Fruit fly (Drosophila melanogaster): ENCODE results near the gene TwdlD.

TwdlD gene

dm6 chr3R:26639503-26640075 is at the start of gene TwdlD:
Gene TwdlD, plus strand, starts transcription at chr3R:26640025.
- TF ChIP-seq CG12605 (GFP tag; IDR thresholded peaks at IDR 0.05) (no peak), CG15710 (tag; optimal IDR thresholded peaks at IDR 0.05) (no peak), gl (tag; optimal IDR thresholded peaks at IDR 0.05) (no peak), rn (GFP tag; IDR thresholded peaks at IDR 0.05) (no peak), D1 (tag; optimal IDR thresholded peaks at IDR 0.05) (no peak), CG8301 (tag; optimal IDR thresholded peaks at IDR 0.05) (no peak), CG9948 (tag; optimal IDR thresholded peaks at IDR 0.05) (no peak), CG13204 (GFP tag; optimal IDR thresholded peaks at IDR 0.05) (no peak), CG8159 (tag; optimal IDR thresholded peaks at IDR 0.05) (no peak)

- TF ChIP-seq Ets98B (GFP tag; IDR thresholded peaks at IDR 0.05) (no peak), CG8159 (tag; optimal IDR thresholded peaks at IDR 0.05) (no peak), CG34367 (tag; optimal IDR thresholded peaks at IDR 0.05) (no peak), fd96Ca (GFP tag; IDR thresholded peaks at IDR 0.05) (no peak), CG32121 (GFP tag; IDR thresholded peaks at IDR 0.05) (no peak), EcR (GFP tag; optimal IDR thresholded peaks at IDR 0.05) (no peak), CG13204 (GFP tag; optimal IDR thresholded peaks at IDR 0.05) (no peak), Pif1B (GFP tag; optimal IDR thresholded peaks at IDR 0.05) (no peak), gl (tag; optimal IDR thresholded peaks at IDR 0.05) (no peak), CG12605 (GFP tag; IDR thresholded peaks at IDR 0.05) (no peak), CG10348 (GFP tag; IDR thresholded peaks at IDR 0.05) (no peak), CG8301 (tag; optimal IDR thresholded peaks at IDR 0.05) (no peak), Pif1A (GFP tag; optimal IDR thresholded peaks at IDR 0.05) (no peak)
These were observed 45.8 kb upstream of the TwdlD start for dm6 chr3R:26593847-26594542.

dm6 chr3R:26606498-26606897 is 33.3 kb upstream of the TwdlD start:
- TF ChIP-seq CG12605 (GFP tag; IDR thresholded peaks at IDR 0.05) (peak; percentile 57; the same call in 1 of the 2 replicates), CG13204 (GFP tag; optimal IDR thresholded peaks at IDR 0.05) (no peak), CG8301 (tag; optimal IDR thresholded peaks at IDR 0.05) (no peak), gl (tag; optimal IDR thresholded peaks at IDR 0.05) (no peak)

dm6 chr3R:26615428-26615827 is 24.4 kb upstream of the TwdlD start:
- TF ChIP-seq CG34367 (tag; optimal IDR thresholded peaks at IDR 0.05): no peak
- TF ChIP-seq D1 (tag; optimal IDR thresholded peaks at IDR 0.05): no peak
- TF ChIP-seq fd96Ca (GFP tag; IDR thresholded peaks at IDR 0.05): no peak
- TF ChIP-seq CG8301 (tag; optimal IDR thresholded peaks at IDR 0.05): no peak
- TF ChIP-seq CG9948 (tag; optimal IDR thresholded peaks at IDR 0.05): no peak
- no peak for TF ChIP-seq CG13204 (GFP tag; optimal IDR thresholded peaks at IDR 0.05)
- no peak for TF ChIP-seq Pif1A (GFP tag; optimal IDR thresholded peaks at IDR 0.05)
- TF ChIP-seq CG14655 (GFP tag; optimal IDR thresholded peaks at IDR 0.05): no peak
- TF ChIP-seq rn (GFP tag; IDR thresholded peaks at IDR 0.05): no peak
- TF ChIP-seq CG17806 (tag; optimal IDR thresholded peaks at IDR 0.05): no peak
- TF ChIP-seq CG15710 (tag; optimal IDR thresholded peaks at IDR 0.05): no peak

- no peak for TF ChIP-seq D1 (tag; optimal IDR thresholded peaks at IDR 0.05)
These were observed 21.0 kb upstream of the TwdlD start, which contains the start of gene TwdlM for dm6 chr3R:26618818-26619217. Gene TwdlM, plus strand, starts transcription at chr3R:26619118.

dm6 chr3R:26621314-26621813 is 18.5 kb upstream of the TwdlD start, which contains the start of gene TwdlP:
Gene TwdlP, minus strand, starts transcription at chr3R:26621364.
- TF ChIP-seq CG32121 (GFP tag; IDR thresholded peaks at IDR 0.05) (no peak), rn (GFP tag; IDR thresholded peaks at IDR 0.05) (no peak), CG10348 (GFP tag; IDR thresholded peaks at IDR 0.05) (no peak)

- TF ChIP-seq fd96Ca (GFP tag; IDR thresholded peaks at IDR 0.05) (no peak), gl (tag; optimal IDR thresholded peaks at IDR 0.05) (no peak), CG14655 (GFP tag; optimal IDR thresholded peaks at IDR 0.05) (no peak), CG12605 (GFP tag; IDR thresholded peaks at IDR 0.05) (no peak), rn (GFP tag; IDR thresholded peaks at IDR 0.05) (no peak), CG34367 (tag; optimal IDR thresholded peaks at IDR 0.05) (no peak), Ets98B (GFP tag; IDR thresholded peaks at IDR 0.05) (no peak), CG32121 (GFP tag; IDR thresholded peaks at IDR 0.05) (no peak), CG17806 (tag; optimal IDR thresholded peaks at IDR 0.05) (no peak), Pif1B (GFP tag; optimal IDR thresholded peaks at IDR 0.05) (no peak), CG8301 (tag; optimal IDR thresholded peaks at IDR 0.05) (no peak), CG10348 (GFP tag; IDR thresholded peaks at IDR 0.05) (no peak), CG8159 (tag; optimal IDR thresholded peaks at IDR 0.05) (no peak), Snoo (tag; optimal IDR thresholded peaks at IDR 0.05) (no peak), EcR (GFP tag; optimal IDR thresholded peaks at IDR 0.05) (no peak), Pif1A (GFP tag; optimal IDR thresholded peaks at IDR 0.05) (no peak), CG4496 (GFP tag; IDR thresholded peaks at IDR 0.05) (no peak), CG13204 (GFP tag; optimal IDR thresholded peaks at IDR 0.05) (no peak)
These were observed 16.3 kb upstream of the TwdlD start, which contains the start of gene TwdlB for dm6 chr3R:26623493-26623956. Gene TwdlB, minus strand, starts transcription at chr3R:26623543.

All from whole organism, pupa.